Worm (Caenorhabditis elegans) whole organism, L3 larva: ENCODE results near the gene B0303.16.
A peak's percentile ranks its signal among the peaks of the same experiment; 100 is the strongest.

Source experiments
- R02D3.7 ChIP-seq: fragments of 150-350 bp; optimal IDR thresholded peaks from 2 replicates; lab custom pipeline; 2014; ENCODE audit warnings: missing biosample characterization, missing genetic modification characterization
- ZK546.5 ChIP-seq: sonication (generic microtip); optimal IDR thresholded peaks from 2 replicates; lab custom pipeline; 2017; ENCODE audit warnings: missing biosample characterization, missing genetic modification characterization
- aly-2 ChIP-seq: fragments of 150-350 bp; optimal IDR thresholded peaks from 2 replicates; lab custom pipeline; 2014; ENCODE audit warnings: missing biosample characterization, missing genetic modification characterization
- ama-1 ChIP-seq: fragments of 150-350 bp; optimal IDR thresholded peaks from 2 replicates; lab custom pipeline; 2018
- ceh-16 ChIP-seq: sonication (generic microtip); optimal IDR thresholded peaks from 2 replicates; lab custom pipeline; 2017; ENCODE audit warnings: missing biosample characterization, missing genetic modification characterization
- ceh-28 ChIP-seq: fragments of 150-350 bp; optimal IDR thresholded peaks from 2 replicates; lab custom pipeline; 2014; ENCODE audit warnings: missing biosample characterization, missing genetic modification reagents, missing genetic modification characterization
- ceh-82 ChIP-seq: fragments of 150-350 bp; optimal IDR thresholded peaks from 2 replicates; lab custom pipeline; 2014; ENCODE audit warnings: missing biosample characterization, missing genetic modification characterization
- ceh-9 ChIP-seq: sonication (generic microtip); optimal IDR thresholded peaks from 2 replicates; lab custom pipeline; 2018; ENCODE audit warnings: missing biosample characterization, missing genetic modification characterization
- daf-12 ChIP-seq: fragments of 150-350 bp; optimal IDR thresholded peaks from 2 replicates; lab custom pipeline; 2014; ENCODE audit warnings: missing biosample characterization, missing genetic modification reagents, missing genetic modification characterization
- egl-27 ChIP-seq: sonication (generic microtip); optimal IDR thresholded peaks from 4 replicates; lab custom pipeline; 2017; ENCODE audit warnings: missing biosample characterization, missing genetic modification reagents, missing genetic modification characterization
- egl-5 ChIP-seq: fragments of 150-350 bp; optimal IDR thresholded peaks from 2 replicates; lab custom pipeline; 2017; ENCODE audit warnings: missing biosample characterization, missing genetic modification reagents, missing genetic modification characterization, inconsistent platforms
- elt-1 ChIP-seq: fragments of 150-350 bp; optimal IDR thresholded peaks from 2 replicates; lab custom pipeline; 2014; ENCODE audit warnings: missing biosample characterization, missing genetic modification characterization
- elt-2 ChIP-seq: sonication (generic microtip); optimal IDR thresholded peaks from 2 replicates; lab custom pipeline; 2016; ENCODE audit warnings: missing genetic modification reagents, mild to moderate bottlenecking, missing genetic modification characterization, missing compliant biosample characterization
- elt-3 ChIP-seq, 3 experiments: fragments of 150-350 bp in 1 of 3; sonication (generic microtip) in 2 of 3; optimal IDR thresholded peaks; 2 replicates in 2 of 3; 4 replicates in 1 of 3; lab custom pipeline; 2014 to 2017; ENCODE audit warnings: missing biosample characterization in 3 of 3, missing genetic modification characterization in 3 of 3
- eor-1 ChIP-seq, 2 experiments: fragments of 150-350 bp; optimal IDR thresholded peaks; 2 replicates each; lab custom pipeline; 2014 to 2018; ENCODE audit warnings: missing biosample characterization in 2 of 2, missing genetic modification characterization in 2 of 2
- fkh-10 ChIP-seq: sonication (generic microtip); optimal IDR thresholded peaks from 2 replicates; lab custom pipeline; 2017; ENCODE audit warnings: missing biosample characterization, missing genetic modification reagents, missing genetic modification characterization
- fkh-2 ChIP-seq: fragments of 150-350 bp; optimal IDR thresholded peaks from 2 replicates; lab custom pipeline; 2014; ENCODE audit warnings: missing biosample characterization, missing genetic modification reagents, missing genetic modification characterization
- fos-1 ChIP-seq: fragments of 150-350 bp; optimal IDR thresholded peaks from 2 replicates; lab custom pipeline; 2014; ENCODE audit warnings: missing biosample characterization, missing genetic modification characterization
- hmg-11 ChIP-seq: sonication (generic microtip); optimal IDR thresholded peaks from 2 replicates; lab custom pipeline; 2016; ENCODE audit warnings: missing genetic modification characterization, missing compliant biosample characterization
- jun-1 ChIP-seq: fragments of 150-350 bp; optimal IDR thresholded peaks from 2 replicates; lab custom pipeline; 2014; ENCODE audit warnings: missing biosample characterization, missing genetic modification reagents, missing genetic modification characterization
- lin-15B ChIP-seq: fragments of 150-350 bp; optimal IDR thresholded peaks from 2 replicates; lab custom pipeline; 2014; ENCODE audit warnings: missing biosample characterization, missing genetic modification characterization
- lin-39 ChIP-seq: fragments of 150-350 bp; optimal IDR thresholded peaks from 2 replicates; lab custom pipeline; 2018; ENCODE audit warnings: missing biosample characterization, missing genetic modification reagents, missing genetic modification characterization
- lsy-12 ChIP-seq: sonication (generic microtip); optimal IDR thresholded peaks from 2 replicates; lab custom pipeline; 2016; ENCODE audit warnings: mild to moderate bottlenecking, missing genetic modification characterization, missing compliant biosample characterization
- mdl-1 ChIP-seq: fragments of 150-350 bp; optimal IDR thresholded peaks from 2 replicates; lab custom pipeline; 2014; ENCODE audit warnings: missing biosample characterization, missing genetic modification characterization
- mml-1 ChIP-seq: fragments of 150-350 bp; sonication (generic microtip); optimal IDR thresholded peaks from 3 replicates; lab custom pipeline; 2014; ENCODE audit warnings: missing biosample characterization, missing genetic modification characterization
- nfya-1 ChIP-seq: sonication (generic microtip); optimal IDR thresholded peaks from 2 replicates; lab custom pipeline; 2017; ENCODE audit warnings: missing genetic modification characterization, mild to moderate bottlenecking, missing compliant biosample characterization, antibody characterized with exemption, moderate library complexity; ENCODE audit not compliant: insufficient read depth
- nhr-11 ChIP-seq: fragments of 150-350 bp; optimal IDR thresholded peaks from 2 replicates; lab custom pipeline; 2014; ENCODE audit warnings: missing biosample characterization, missing genetic modification characterization
- nhr-12 ChIP-seq: fragments of 150-350 bp; optimal IDR thresholded peaks from 2 replicates; lab custom pipeline; 2014; ENCODE audit warnings: missing biosample characterization, missing genetic modification characterization
- nhr-23 ChIP-seq: fragments of 150-350 bp; optimal IDR thresholded peaks from 2 replicates; lab custom pipeline; 2014; ENCODE audit warnings: missing biosample characterization, missing genetic modification reagents, missing genetic modification characterization
- nhr-237 ChIP-seq: fragments of 150-350 bp; optimal IDR thresholded peaks from 2 replicates; lab custom pipeline; 2014; ENCODE audit warnings: missing biosample characterization, missing genetic modification characterization
- nhr-25 ChIP-seq: sonication (generic microtip); optimal IDR thresholded peaks from 2 replicates; lab custom pipeline; 2017; ENCODE audit warnings: missing biosample characterization, missing genetic modification characterization
- nhr-28 ChIP-seq: fragments of 150-350 bp; optimal IDR thresholded peaks from 2 replicates; lab custom pipeline; 2014; ENCODE audit warnings: missing biosample characterization, missing genetic modification characterization
- nhr-43 ChIP-seq: sonication (generic microtip); optimal IDR thresholded peaks from 2 replicates; lab custom pipeline; 2016; ENCODE audit warnings: mild to moderate bottlenecking, missing genetic modification characterization, missing compliant biosample characterization; ENCODE audit not compliant: poor library complexity, severe bottlenecking
- nhr-67 ChIP-seq: fragments of 150-350 bp; optimal IDR thresholded peaks from 2 replicates; lab custom pipeline; 2014; ENCODE audit warnings: missing biosample characterization, missing genetic modification characterization
- nhr-76 ChIP-seq: fragments of 150-350 bp; sonication (generic microtip); optimal IDR thresholded peaks from 5 replicates; lab custom pipeline; 2014; ENCODE audit warnings: missing biosample characterization, missing genetic modification characterization
- nhr-77 ChIP-seq: fragments of 150-350 bp; optimal IDR thresholded peaks from 2 replicates; lab custom pipeline; 2014; ENCODE audit warnings: missing biosample characterization, missing genetic modification characterization
- pha-4 ChIP-seq: fragments of 150-350 bp; optimal IDR thresholded peaks from 2 replicates; lab custom pipeline; 2014; ENCODE audit warnings: missing biosample characterization, missing genetic modification reagents, missing genetic modification characterization
- pqm-1 ChIP-seq: fragments of 150-350 bp; optimal IDR thresholded peaks from 2 replicates; lab custom pipeline; 2017; ENCODE audit warnings: missing biosample characterization, missing genetic modification characterization, inconsistent platforms
- sea-2 ChIP-seq: fragments of 150-350 bp; sonication (generic microtip); optimal IDR thresholded peaks from 4 replicates; lab custom pipeline; 2014; ENCODE audit warnings: missing biosample characterization, missing genetic modification reagents, missing genetic modification characterization
- skn-1 ChIP-seq: fragments of 150-350 bp; optimal IDR thresholded peaks from 2 replicates; lab custom pipeline; 2014; ENCODE audit warnings: missing biosample characterization, missing genetic modification characterization
- snpc-4 ChIP-seq: fragments of 150-350 bp; optimal IDR thresholded peaks from 2 replicates; lab custom pipeline; 2014; ENCODE audit warnings: missing biosample characterization, missing genetic modification characterization
- tbx-2 ChIP-seq: sonication (generic microtip); optimal IDR thresholded peaks from 2 replicates; lab custom pipeline; 2016; ENCODE audit warnings: mild to moderate bottlenecking, missing genetic modification characterization, missing compliant biosample characterization
- unc-39 ChIP-seq: sonication (generic microtip); optimal IDR thresholded peaks from 4 replicates; lab custom pipeline; 2017; ENCODE audit warnings: missing biosample characterization, missing genetic modification characterization
- unc-62 ChIP-seq: fragments of 150-350 bp; sonication (generic microtip); optimal IDR thresholded peaks from 4 replicates; lab custom pipeline; 2014; ENCODE audit warnings: missing biosample characterization, missing genetic modification reagents, missing genetic modification characterization
- zag-1 ChIP-seq: fragments of 150-350 bp; optimal IDR thresholded peaks from 2 replicates; lab custom pipeline; 2014; ENCODE audit warnings: missing biosample characterization, missing genetic modification characterization
- ztf-11 ChIP-seq: fragments of 150-350 bp; optimal IDR thresholded peaks from 2 replicates; lab custom pipeline; 2014; ENCODE audit warnings: missing biosample characterization, missing genetic modification characterization
- ztf-4 ChIP-seq: fragments of 150-350 bp; optimal IDR thresholded peaks from 2 replicates; lab custom pipeline; 2014; ENCODE audit warnings: missing biosample characterization, missing genetic modification characterization

The B0303.16 gene

DNA sequence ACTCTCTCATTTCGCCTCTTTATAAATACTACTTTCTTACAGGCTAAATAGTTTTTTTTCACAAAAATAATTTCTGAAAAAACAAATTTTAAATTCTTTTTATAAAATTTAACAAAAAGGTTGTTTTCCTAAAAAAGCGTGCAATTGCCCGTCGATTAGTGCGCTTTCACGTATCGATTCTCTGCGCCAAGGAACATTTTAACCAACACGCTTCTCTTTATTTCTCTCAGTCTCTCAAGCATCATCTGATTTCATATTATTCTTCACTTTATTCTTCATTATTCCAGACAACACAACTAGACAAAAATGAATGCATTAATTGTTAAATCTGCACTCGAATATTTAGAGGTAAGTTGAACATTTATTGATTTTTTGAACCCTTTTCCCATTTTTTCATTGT, 15.2 kb upstream of the B0303.16 start, which contains the start of gene B0303.4 (continued):
- TF ChIP-seq ceh-9 (tag; lab: Kevin White, UChicago) (no peak), lin-39 (peak; percentile 40), nhr-23 (tag; lab: Kevin White, UChicago) (peak; percentile 34), jun-1 (tag; lab: Kevin White, UChicago) (no peak), aly-2 (tag; lab: Kevin White, UChicago) (no peak), nhr-28 (no peak), nhr-77 (tag; lab: Kevin White, UChicago) (no peak), zag-1 (tag; lab: Kevin White, UChicago) (no peak), pqm-1 (peak; percentile 18), skn-1 (tag; lab: Kevin White, UChicago) (peak; percentile 74)

DNA sequence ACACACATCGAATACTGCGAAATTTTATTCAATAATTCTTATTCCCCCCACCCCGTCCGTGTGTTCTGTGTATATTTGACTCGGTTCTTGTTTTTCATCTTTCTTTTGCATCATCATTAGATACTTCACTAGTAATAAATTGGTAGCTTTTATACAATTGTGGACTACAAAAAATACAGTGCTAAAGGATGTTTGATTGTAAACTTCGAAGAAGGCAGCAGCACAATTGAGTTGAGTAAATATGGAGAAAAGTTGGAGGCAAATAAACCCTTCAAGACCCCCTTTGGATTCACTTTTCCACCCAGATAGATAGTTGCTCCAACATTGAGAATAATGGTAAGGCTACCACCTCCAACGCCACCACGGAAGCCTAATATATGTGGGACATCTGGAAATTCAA, 11.5 kb upstream of the B0303.16 start, which contains the start of gene B0303.7:
TSS of gene B0303.7 (plus strand) at position 301 of the 400 bp plus-strand sequence.
- no peak for TF ChIP-seq lin-39
- TF ChIP-seq pha-4 (tag; lab: Kevin White, UChicago): peak; percentile 3
- no peak for TF ChIP-seq tbx-2 (tag; lab: Kevin White, UChicago)
- no peak for TF ChIP-seq egl-5 (tag; lab: Kevin White, UChicago)
- no peak for TF ChIP-seq pqm-1

DNA sequence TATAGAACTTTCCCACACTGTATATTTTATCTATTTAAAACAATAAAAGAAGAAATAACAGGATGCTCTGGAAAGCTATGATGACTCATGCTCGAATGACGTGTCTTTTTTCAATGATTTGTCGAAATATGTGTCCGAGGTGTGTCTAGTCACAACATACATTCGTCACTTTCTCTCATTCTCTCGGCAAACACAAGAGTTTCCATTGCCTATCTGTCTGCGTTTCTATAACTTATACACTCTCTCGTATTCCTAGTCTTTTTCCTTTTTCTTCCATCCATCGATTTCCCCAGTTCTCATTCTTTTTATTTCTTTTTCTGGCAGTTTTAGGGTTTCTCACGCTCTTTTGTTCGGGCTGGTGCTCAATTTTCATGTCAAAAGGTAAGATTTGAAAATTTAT, 8.2 kb upstream of the B0303.16 start:
- peak; percentile 37 for TF ChIP-seq jun-1 (tag; lab: Kevin White, UChicago)
- TF ChIP-seq elt-1 (tag; lab: Kevin White, UChicago): no peak
- no peak for TF ChIP-seq nhr-43
- TF ChIP-seq fkh-2 (tag; lab: Kevin White, UChicago): no peak
- TF ChIP-seq mml-1 (tag; lab: Kevin White, UChicago): no peak
- TF ChIP-seq tbx-2 (tag; lab: Kevin White, UChicago): no peak
- TF ChIP-seq ztf-11: no peak
- TF ChIP-seq egl-27 (tag; lab: Kevin White, UChicago): no peak
- TF ChIP-seq pha-4 (tag; lab: Kevin White, UChicago): peak; percentile 38
- no peak for TF ChIP-seq ceh-9 (tag; lab: Kevin White, UChicago)
- TF ChIP-seq R02D3.7 (tag; lab: Kevin White, UChicago): no peak
- TF ChIP-seq eor-1 (tag; optimal IDR thresholded peaks at IDR 0.05; lab: Kevin White, UChicago): no peak
- TF ChIP-seq nhr-77 (tag; lab: Kevin White, UChicago): no peak
- TF ChIP-seq mdl-1 (tag; lab: Kevin White, UChicago): no peak
- TF ChIP-seq fos-1 (tag; lab: Kevin White, UChicago): peak; percentile 38
- TF ChIP-seq ZK546.5 (tag; lab: Kevin White, UChicago): no peak
- TF ChIP-seq nhr-76 (tag; lab: Kevin White, UChicago): no peak
- no peak for TF ChIP-seq lin-39
- no peak for TF ChIP-seq nhr-11 (tag; lab: Kevin White, UChicago)
- peak; percentile 53 for TF ChIP-seq nfya-1 (tag; lab: Kevin White, UChicago)
- no peak for TF ChIP-seq nhr-25 (tag; lab: Kevin White, UChicago)
- no peak for TF ChIP-seq lsy-12 (tag; lab: Kevin White, UChicago)
- TF ChIP-seq egl-5 (tag; lab: Kevin White, UChicago): no peak
- TF ChIP-seq ceh-16 (tag; lab: Kevin White, UChicago): no peak
- TF ChIP-seq ztf-4: no peak
- TF ChIP-seq zag-1 (tag; lab: Kevin White, UChicago): no peak
- no peak for TF ChIP-seq nhr-28
- no peak for TF ChIP-seq nhr-12 (tag; lab: Kevin White, UChicago)
- no peak for TF ChIP-seq snpc-4
- TF ChIP-seq ceh-28 (tag; lab: Kevin White, UChicago): peak; percentile 7
- peak; percentile 36 for TF ChIP-seq elt-2 (tag; lab: Kevin White, UChicago)
- no peak for TF ChIP-seq ama-1 (lab: Kevin White, UChicago)
- TF ChIP-seq unc-39: no peak
- TF ChIP-seq pqm-1: peak; percentile 33
- no peak for TF ChIP-seq ceh-82 (tag; lab: Kevin White, UChicago)
- TF ChIP-seq lin-15B (tag; lab: Kevin White, UChicago): peak; percentile 5
- TF ChIP-seq aly-2 (tag; lab: Kevin White, UChicago): no peak
- no peak for TF ChIP-seq unc-62 (GFP tag; lab: Kevin White, UChicago)
- no peak for TF ChIP-seq sea-2 (GFP tag; lab: Kevin White, UChicago)
- TF ChIP-seq fkh-10 (GFP tag; lab: Kevin White, UChicago): no peak
- peak; percentile 16 for TF ChIP-seq nhr-23 (tag; lab: Kevin White, UChicago)
- no peak for TF ChIP-seq daf-12 (tag; lab: Kevin White, UChicago)
- no peak for TF ChIP-seq nhr-67
- no peak for TF ChIP-seq elt-3 (tag; optimal IDR thresholded peaks at IDR 0.05; lab: Kevin White, UChicago)
- TF ChIP-seq skn-1 (tag; lab: Kevin White, UChicago): peak; percentile 2
- TF ChIP-seq hmg-11: no peak
- TF ChIP-seq nhr-237 (tag; lab: Kevin White, UChicago): no peak
